Fruit fly (Drosophila melanogaster) whole organism: ENCODE data around the gene TrxT.

Experiments used
- Dll ChIP-seq: fragments of >200 bp; optimal IDR thresholded peaks from 2 replicates; lab custom pipeline; 2017
- psq ChIP-seq: fragments of >200 bp; optimal IDR thresholded peaks from 2 replicates; lab custom pipeline; 2017
- usp ChIP-seq: fragments of >200 bp; optimal IDR thresholded peaks from 2 replicates; lab custom pipeline; 2017; ENCODE audit warnings: missing biosample characterization, missing genetic modification characterization, mixed read lengths

dm6 chrX:5339970-5340369 is 28.3 kb upstream of the TrxT start, which contains the start of gene SK:
- TF ChIP-seq usp (GFP tag; lab: Kevin White, UChicago) (no peak), psq (lab: Kevin White, UChicago) (no peak), Dll (lab: Kevin White, UChicago) (peak; percentile 12)
